Worm (Caenorhabditis elegans): ENCODE measurements around the gene snb-2.
A peak's percentile ranks its signal among the peaks of the same experiment; 100 is the strongest.

snb-2 gene

ce11 chrV:12326638-12327037, 19.1 kb downstream of the snb-2 start:
- TF ChIP-seq xnd-1 (tag; optimal IDR thresholded peaks at IDR 0.05) (no peak), egl-18 (GFP tag; IDR thresholded peaks at IDR 0.05) (no peak), ekl-4 (GFP tag; IDR thresholded peaks at IDR 0.05) (no peak), K11D2.4 (GFP tag; IDR thresholded peaks at IDR 0.05) (no peak), mcd-1 (GFP tag; IDR thresholded peaks at IDR 0.05) (no peak), nfya-1 (tag; optimal IDR thresholded peaks at IDR 0.05; ENCODE audit: borderline replicate concordance, insufficient read depth) (no peak), Y67H2A.10 (GFP tag; conservative IDR thresholded peaks at IDR 0.05) (no peak), bed-2 (GFP tag; IDR thresholded peaks at IDR 0.05) (no peak), lin-26 (GFP tag; IDR thresholded peaks at IDR 0.05) (no peak), Y56A3A.18 (GFP tag; IDR thresholded peaks at IDR 0.05) (no peak), snpc-1.3 (tag; optimal IDR thresholded peaks at IDR 0.05; ENCODE audit: insufficient read depth) (no peak), B0019.2 (GFP tag; conservative IDR thresholded peaks at IDR 0.05) (no peak), somi-1 (GFP tag; optimal IDR thresholded peaks at IDR 0.05) (no peak), nfyb-1 (GFP tag; IDR thresholded peaks at IDR 0.05) (no peak), nfya-2 (GFP tag; IDR thresholded peaks at IDR 0.05) (no peak), lsl-1 (GFP tag; optimal IDR thresholded peaks at IDR 0.05) (no peak), bed-1 (GFP tag; IDR thresholded peaks at IDR 0.05) (no peak), C06A6.2 (GFP tag; conservative IDR thresholded peaks at IDR 0.05) (no peak)

ce11 chrV:12320274-12320839, 25.4 kb downstream of the snb-2 start:
- TF ChIP-seq B0261.1 (tag; optimal IDR thresholded peaks at IDR 0.05): peak; percentile 7
- TF ChIP-seq cebp-1 (GFP tag; IDR thresholded peaks at IDR 0.05): no peak
- peak; percentile 21 for TF ChIP-seq cebp-1 (tag; optimal IDR thresholded peaks at IDR 0.05)
- no peak for TF ChIP-seq mes-4 (tag; optimal IDR thresholded peaks at IDR 0.05)
- peak; percentile 56 for TF ChIP-seq madf-6 (GFP tag; IDR thresholded peaks at IDR 0.05)
- no peak for TF ChIP-seq K11D2.4 (GFP tag; IDR thresholded peaks at IDR 0.05)
- no peak for TF ChIP-seq ztf-28 (GFP tag; IDR thresholded peaks at IDR 0.05)
- peak; percentile 57 for TF ChIP-seq dpff-1 (tag; optimal IDR thresholded peaks at IDR 0.05)
- TF ChIP-seq F49E8.2 (tag; optimal IDR thresholded peaks at IDR 0.05; ENCODE audit: insufficient read depth): peak; percentile 8
- TF ChIP-seq dox-1 (GFP tag; IDR thresholded peaks at IDR 0.05): no peak
- no peak for TF ChIP-seq lin-35 (GFP tag; optimal IDR thresholded peaks at IDR 0.05)
- TF ChIP-seq F57A8.1 (GFP tag; optimal IDR thresholded peaks at IDR 0.05): no peak
- TF ChIP-seq nhr-80 (tag; optimal IDR thresholded peaks at IDR 0.05): no peak
- TF ChIP-seq chd-7 (tag; optimal IDR thresholded peaks at IDR 0.05): peak; percentile 15
- TF ChIP-seq ekl-4 (GFP tag; IDR thresholded peaks at IDR 0.05): peak; percentile 77; the same call in 1 of the 2 replicates
- TF ChIP-seq ztf-26 (tag; optimal IDR thresholded peaks at IDR 0.05): no peak
- TF ChIP-seq efl-1 (GFP tag; optimal IDR thresholded peaks at IDR 0.05): no peak
- TF ChIP-seq ceh-27 (GFP tag; optimal IDR thresholded peaks at IDR 0.05): no peak
- peak; percentile 37 for TF ChIP-seq ztf-3 (GFP tag; optimal IDR thresholded peaks at IDR 0.05)
- TF ChIP-seq F33H1.4 (GFP tag; IDR thresholded peaks at IDR 0.05): no peak
- TF ChIP-seq T26A5.8 (tag; optimal IDR thresholded peaks at IDR 0.05): no peak
- no peak for TF ChIP-seq bed-2 (GFP tag; IDR thresholded peaks at IDR 0.05)
- no peak for TF ChIP-seq Y79H2A.3 (GFP tag; conservative IDR thresholded peaks at IDR 0.05)
- no peak for TF ChIP-seq hlh-12 (tag; optimal IDR thresholded peaks at IDR 0.05)
- TF ChIP-seq egrh-3 (GFP tag; IDR thresholded peaks at IDR 0.05): no peak
- TF ChIP-seq ceh-79 (tag; optimal IDR thresholded peaks at IDR 0.05): no peak
- TF ChIP-seq tbx-9 (tag; optimal IDR thresholded peaks at IDR 0.05; ENCODE audit: borderline replicate concordance): no peak
- no peak for TF ChIP-seq ccch-3 (GFP tag; optimal IDR thresholded peaks at IDR 0.05)
- TF ChIP-seq aptf-3 (GFP tag; IDR thresholded peaks at IDR 0.05): no peak
- no peak for TF ChIP-seq Y53F4B.3 (GFP tag; IDR thresholded peaks at IDR 0.05)
- TF ChIP-seq hmg-20 (GFP tag; IDR thresholded peaks at IDR 0.05): no peak
- no peak for TF ChIP-seq egl-18 (GFP tag; IDR thresholded peaks at IDR 0.05)
- TF ChIP-seq zfh-2 (GFP tag; conservative IDR thresholded peaks at IDR 0.05): no peak
- no peak for TF ChIP-seq nfya-1 (tag; optimal IDR thresholded peaks at IDR 0.05; ENCODE audit: borderline replicate concordance, insufficient read depth)

Data from whole organism, young adult.